Worm (Caenorhabditis elegans) whole organism, mixed stage, embryonic: ENCODE data around the gene F14H8.4.

Source experiments
- M03D4.4 ChIP-seq: sonication (generic microtip); optimal IDR thresholded peaks from 2 replicates; lab custom pipeline; 2017; ENCODE audit warnings: mild to moderate bottlenecking, missing genetic modification characterization, missing compliant biosample characterization
- bed-3 ChIP-seq: fragments of 200-800 bp; sonication (Bioruptor generic); optimal IDR thresholded peaks from 3 replicates; lab custom pipeline; 2018; ENCODE audit warnings: mild to moderate bottlenecking, missing genetic modification characterization, moderate library complexity, missing compliant biosample characterization
- blmp-1 ChIP-seq: fragments of 150-350 bp; optimal IDR thresholded peaks from 2 replicates; lab custom pipeline; 2014; ENCODE audit warnings: missing biosample characterization, missing genetic modification characterization
- ceh-39 ChIP-seq: fragments of 150-350 bp; optimal IDR thresholded peaks from 2 replicates; lab custom pipeline; 2014; ENCODE audit warnings: missing biosample characterization, missing genetic modification characterization
- ceh-43 ChIP-seq: fragments of 200-800 bp; sonication (Bioruptor generic); optimal IDR thresholded peaks from 2 replicates; lab custom pipeline; 2018; ENCODE audit warnings: mild to moderate bottlenecking, missing genetic modification characterization, moderate library complexity, missing compliant biosample characterization
- ceh-83 ChIP-seq: fragments of 200-800 bp; sonication (Bioruptor generic); optimal IDR thresholded peaks from 2 replicates; lab custom pipeline; 2018; ENCODE audit warnings: mild to moderate bottlenecking, missing genetic modification characterization, missing compliant biosample characterization
- ces-1 ChIP-seq: fragments of 150-350 bp; optimal IDR thresholded peaks from 2 replicates; lab custom pipeline; 2014; ENCODE audit warnings: missing biosample characterization, missing genetic modification reagents, missing genetic modification characterization
- cnd-1 ChIP-seq: fragments of 200-800 bp; sonication (Bioruptor generic); optimal IDR thresholded peaks from 2 replicates; lab custom pipeline; 2018; ENCODE audit warnings: mild to moderate bottlenecking, missing genetic modification characterization, missing compliant biosample characterization
- drap-1 ChIP-seq: fragments of 200-800 bp; sonication (Bioruptor generic); optimal IDR thresholded peaks from 3 replicates; lab custom pipeline; 2018; ENCODE audit warnings: mild to moderate bottlenecking, missing genetic modification characterization, missing compliant biosample characterization
- elt-1 ChIP-seq: sonication (generic microtip); optimal IDR thresholded peaks from 2 replicates; lab custom pipeline; 2017; ENCODE audit warnings: missing genetic modification characterization, mild to moderate bottlenecking, missing compliant biosample characterization, antibody characterized with exemption, moderate library complexity, borderline replicate concordance; ENCODE audit not compliant: insufficient read depth
- elt-3 ChIP-seq: fragments of 150-350 bp; optimal IDR thresholded peaks from 2 replicates; lab custom pipeline; 2014; ENCODE audit warnings: missing biosample characterization, missing genetic modification characterization
- flh-1 ChIP-seq: fragments of 200-800 bp; sonication (Bioruptor generic); optimal IDR thresholded peaks from 2 replicates; lab custom pipeline; 2018; ENCODE audit warnings: mild to moderate bottlenecking, missing genetic modification characterization, moderate library complexity, missing compliant biosample characterization
- ham-2 ChIP-seq: fragments of 200-800 bp; sonication (Bioruptor generic); optimal IDR thresholded peaks from 2 replicates; lab custom pipeline; 2018; ENCODE audit warnings: mild to moderate bottlenecking, missing genetic modification characterization, missing compliant biosample characterization
- hlh-1 ChIP-seq: fragments of 150-350 bp; optimal IDR thresholded peaks from 2 replicates; lab custom pipeline; 2014; ENCODE audit warnings: missing biosample characterization, missing genetic modification reagents, missing genetic modification characterization
- lin-13 ChIP-seq: fragments of 150-350 bp; optimal IDR thresholded peaks from 2 replicates; lab custom pipeline; 2014; ENCODE audit warnings: missing biosample characterization, missing genetic modification characterization
- lin-32 ChIP-seq: fragments of 200-800 bp; sonication (Bioruptor generic); optimal IDR thresholded peaks from 2 replicates; lab custom pipeline; 2018; ENCODE audit warnings: mild to moderate bottlenecking, missing genetic modification characterization, missing compliant biosample characterization
- lsy-2 ChIP-seq: fragments of 150-350 bp; optimal IDR thresholded peaks from 2 replicates; lab custom pipeline; 2014; ENCODE audit warnings: missing biosample characterization, missing genetic modification characterization
- mab-5 ChIP-seq: fragments of 150-350 bp; optimal IDR thresholded peaks from 2 replicates; lab custom pipeline; 2014; ENCODE audit warnings: missing biosample characterization, missing genetic modification characterization
- mep-1 ChIP-seq: fragments of 150-350 bp; optimal IDR thresholded peaks from 2 replicates; lab custom pipeline; 2017; ENCODE audit warnings: missing biosample characterization, missing genetic modification reagents, missing genetic modification characterization, inconsistent platforms
- mls-2 ChIP-seq: sonication (generic microtip); optimal IDR thresholded peaks from 2 replicates; lab custom pipeline; 2016; ENCODE audit warnings: mild to moderate bottlenecking, missing genetic modification characterization, moderate library complexity, missing compliant biosample characterization
- nhr-12 ChIP-seq: fragments of 150-350 bp; optimal IDR thresholded peaks from 2 replicates; lab custom pipeline; 2014; ENCODE audit warnings: missing biosample characterization, missing genetic modification characterization
- nhr-2 ChIP-seq: fragments of 150-350 bp; optimal IDR thresholded peaks from 2 replicates; lab custom pipeline; 2014; ENCODE audit warnings: missing biosample characterization, missing genetic modification characterization
- nhr-237 ChIP-seq: fragments of 150-350 bp; optimal IDR thresholded peaks from 2 replicates; lab custom pipeline; 2014; ENCODE audit warnings: missing biosample characterization, missing genetic modification characterization
- nhr-28 ChIP-seq: fragments of 150-350 bp; optimal IDR thresholded peaks from 2 replicates; lab custom pipeline; 2014; ENCODE audit warnings: missing biosample characterization, missing genetic modification characterization
- nhr-76 ChIP-seq: sonication (generic microtip); optimal IDR thresholded peaks from 2 replicates; lab custom pipeline; 2017; ENCODE audit warnings: missing biosample characterization, missing genetic modification characterization
- pha-4 ChIP-seq: fragments of 150-350 bp; optimal IDR thresholded peaks from 2 replicates; lab custom pipeline; 2018; ENCODE audit warnings: missing biosample characterization, missing genetic modification reagents, missing genetic modification characterization
- sem-2 ChIP-seq: fragments of 200-800 bp; sonication (Bioruptor generic); optimal IDR thresholded peaks from 2 replicates; lab custom pipeline; 2018; ENCODE audit warnings: mild to moderate bottlenecking, missing genetic modification characterization, missing compliant biosample characterization
- snpc-4 ChIP-seq: fragments of 150-350 bp; optimal IDR thresholded peaks from 2 replicates; lab custom pipeline; 2014; ENCODE audit warnings: missing biosample characterization, missing genetic modification characterization
- sptf-1 ChIP-seq: sonication (generic microtip); optimal IDR thresholded peaks from 2 replicates; lab custom pipeline; 2017; ENCODE audit warnings: mild to moderate bottlenecking, missing genetic modification characterization, moderate library complexity, missing compliant biosample characterization
- tbx-8 ChIP-seq: fragments of 200-800 bp; sonication (Bioruptor generic); optimal IDR thresholded peaks from 2 replicates; lab custom pipeline; 2018; ENCODE audit warnings: mild to moderate bottlenecking, missing genetic modification characterization, moderate library complexity, missing compliant biosample characterization
- unc-120 ChIP-seq: sonication (generic microtip); optimal IDR thresholded peaks from 2 replicates; lab custom pipeline; 2017; ENCODE audit warnings: missing genetic modification characterization, missing compliant biosample characterization; ENCODE audit not compliant: poor library complexity, severe bottlenecking
- unc-39 ChIP-seq: fragments of 150-350 bp; optimal IDR thresholded peaks from 2 replicates; lab custom pipeline; 2014; ENCODE audit warnings: missing biosample characterization, missing genetic modification characterization
- unc-62 ChIP-seq: fragments of 150-350 bp; optimal IDR thresholded peaks from 2 replicates; lab custom pipeline; 2014; ENCODE audit warnings: missing biosample characterization, missing genetic modification reagents, missing genetic modification characterization
- zip-8 ChIP-seq: fragments of 150-350 bp; optimal IDR thresholded peaks from 2 replicates; lab custom pipeline; 2014; ENCODE audit warnings: missing biosample characterization, missing genetic modification characterization
- ztf-11 ChIP-seq: fragments of 150-350 bp; optimal IDR thresholded peaks from 2 replicates; lab custom pipeline; 2014; ENCODE audit warnings: missing biosample characterization, missing genetic modification characterization

Gene F14H8.4

DNA sequence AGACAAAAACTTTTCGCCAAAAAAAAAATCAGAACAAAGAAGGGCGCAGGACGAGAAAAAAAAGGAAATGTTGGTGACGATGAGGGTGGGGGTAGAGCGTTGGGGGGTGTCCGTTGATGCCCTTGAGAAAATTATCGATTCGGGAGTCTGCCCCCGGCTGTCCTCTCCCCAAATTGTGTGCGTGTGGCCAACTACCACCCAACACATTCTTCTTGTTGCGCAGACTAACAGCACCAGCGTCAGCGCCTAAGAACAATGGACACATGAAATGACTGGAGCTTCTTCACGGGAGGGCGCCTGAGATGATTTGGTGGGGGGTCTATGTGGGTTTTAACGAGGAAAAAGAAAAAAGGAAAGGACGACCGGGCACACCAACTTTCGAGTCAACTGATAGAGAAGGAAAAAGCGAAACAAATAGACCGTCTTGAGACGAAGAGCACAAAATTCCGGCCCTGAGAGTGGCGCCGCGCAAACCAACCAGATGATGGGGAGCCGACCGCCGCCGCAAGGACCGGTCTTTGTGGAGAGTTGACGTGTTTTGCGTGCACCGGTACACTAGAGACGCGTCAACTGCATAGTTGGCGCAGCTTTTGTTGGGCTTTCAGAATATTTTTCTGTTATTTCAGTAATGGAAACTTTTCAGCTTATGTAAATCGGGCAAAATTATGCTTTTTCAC lies 41.6 kb downstream of the F14H8.4 start, which contains the start of gene C25D7.9:
TSS of gene C25D7.9 (plus strand) at position 68 of the 677 bp plus-strand sequence.
- TF ChIP-seq drap-1 (GFP tag; lab: Kevin White, UChicago): peak; percentile 55
- no peak for TF ChIP-seq lin-32 (GFP tag; lab: Kevin White, UChicago)
- peak; percentile 24 for TF ChIP-seq sptf-1
- TF ChIP-seq ces-1 (GFP tag; lab: Kevin White, UChicago): peak; percentile 8
- TF ChIP-seq nhr-12: no peak
- TF ChIP-seq tbx-8: no peak
- TF ChIP-seq unc-39: no peak
- TF ChIP-seq flh-1 (GFP tag; lab: Kevin White, UChicago): no peak
- no peak for TF ChIP-seq elt-1 (tag; lab: Kevin White, UChicago)
- no peak for TF ChIP-seq ceh-83 (GFP tag; lab: Kevin White, UChicago)
- no peak for TF ChIP-seq ceh-43 (GFP tag; lab: Kevin White, UChicago)
- no peak for TF ChIP-seq nhr-76
- no peak for TF ChIP-seq hlh-1 (tag; lab: Kevin White, UChicago)
- TF ChIP-seq zip-8 (tag; lab: Kevin White, UChicago): no peak
- TF ChIP-seq nhr-237 (tag; lab: Kevin White, UChicago): no peak
- no peak for TF ChIP-seq pha-4 (tag; lab: Kevin White, UChicago)
- TF ChIP-seq blmp-1 (tag; lab: Kevin White, UChicago): no peak
- no peak for TF ChIP-seq unc-62 (GFP tag; lab: Kevin White, UChicago)
- no peak for TF ChIP-seq cnd-1 (tag; lab: Kevin White, UChicago)
- no peak for TF ChIP-seq elt-3 (tag; lab: Kevin White, UChicago)
- TF ChIP-seq sem-2 (GFP tag; lab: Kevin White, UChicago): no peak
- no peak for TF ChIP-seq snpc-4 (tag; lab: Kevin White, UChicago)
- TF ChIP-seq lin-13: no peak
- TF ChIP-seq mls-2 (tag; lab: Kevin White, UChicago): peak; percentile 51
- peak; percentile 20 for TF ChIP-seq ceh-39 (tag; lab: Kevin White, UChicago)
- no peak for TF ChIP-seq nhr-28 (tag; lab: Kevin White, UChicago)
- no peak for TF ChIP-seq ztf-11 (tag; lab: Kevin White, UChicago)
- TF ChIP-seq M03D4.4: no peak
- TF ChIP-seq unc-120: no peak
- no peak for TF ChIP-seq bed-3
- TF ChIP-seq nhr-2 (tag; lab: Kevin White, UChicago): peak; percentile 77
- peak; percentile 13 for TF ChIP-seq mep-1 (tag; lab: Kevin White, UChicago)
- no peak for TF ChIP-seq ham-2 (GFP tag; lab: Kevin White, UChicago)
- no peak for TF ChIP-seq lsy-2 (tag; lab: Kevin White, UChicago)
- no peak for TF ChIP-seq mab-5 (tag; lab: Kevin White, UChicago)

DNA sequence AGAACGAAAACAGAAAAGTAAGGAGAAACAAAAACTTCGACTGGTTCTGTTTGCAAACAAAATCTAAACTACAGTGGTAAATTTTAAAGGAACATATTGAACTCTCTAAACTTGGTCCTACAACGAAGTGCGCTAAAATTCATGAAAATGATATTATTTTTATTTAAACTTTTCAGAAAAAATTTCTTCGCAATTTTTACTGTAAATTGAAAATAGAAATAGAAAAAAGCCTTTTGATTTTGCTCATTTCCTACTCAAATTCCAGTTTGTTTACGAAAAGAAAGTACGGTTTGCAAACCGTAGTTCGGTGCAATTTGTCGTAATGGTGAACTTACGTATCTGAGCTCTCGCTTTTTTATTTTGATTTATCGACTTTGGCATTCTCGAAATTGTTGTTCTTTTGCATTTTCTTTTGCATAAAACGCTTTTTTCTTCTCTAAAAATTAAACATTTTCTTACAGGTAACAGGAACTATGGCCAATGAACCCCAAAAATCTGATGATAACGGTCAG lies 42.2 kb downstream of the F14H8.4 start, which contains the start of gene otub-1:
TSS of gene otub-1 (plus strand) at position 462 of the 512 bp plus-strand sequence.
- TF ChIP-seq nhr-12 (no peak), ceh-83 (GFP tag; lab: Kevin White, UChicago) (no peak), ceh-43 (GFP tag; lab: Kevin White, UChicago) (no peak), nhr-76 (no peak), sem-2 (GFP tag; lab: Kevin White, UChicago) (no peak), ces-1 (GFP tag; lab: Kevin White, UChicago) (no peak), M03D4.4 (no peak), unc-39 (no peak), sptf-1 (no peak), bed-3 (no peak), elt-1 (tag; lab: Kevin White, UChicago) (no peak), drap-1 (GFP tag; lab: Kevin White, UChicago) (no peak), lin-13 (no peak), lsy-2 (tag; lab: Kevin White, UChicago) (no peak)

DNA sequence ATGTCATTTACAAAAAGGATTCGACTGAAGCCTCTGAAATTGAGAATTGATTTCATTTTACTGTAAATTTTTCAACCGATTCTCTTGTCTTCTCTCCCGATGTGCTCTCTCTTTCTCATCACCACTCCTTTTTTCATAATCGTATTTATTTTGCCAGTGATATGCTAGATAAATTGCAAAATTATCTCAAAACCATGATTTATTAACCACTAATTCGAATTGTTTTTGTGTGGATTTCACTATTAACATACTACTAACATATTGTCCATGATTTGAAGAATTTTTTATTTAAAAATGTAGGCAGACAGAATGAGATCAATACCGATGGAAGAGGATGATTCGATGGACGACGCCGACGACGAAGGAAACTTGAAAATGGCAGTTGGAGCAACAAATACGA lies 43.5 kb downstream of the F14H8.4 start, which contains the start of gene C25D7.10:
TSS of gene C25D7.10 (plus strand) at position 301 of the 400 bp plus-strand sequence.
- TF ChIP-seq lsy-2 (tag; lab: Kevin White, UChicago): no peak
- no peak for TF ChIP-seq mep-1 (tag; lab: Kevin White, UChicago)
- no peak for TF ChIP-seq nhr-28 (tag; lab: Kevin White, UChicago)
- TF ChIP-seq sptf-1: no peak
- TF ChIP-seq pha-4 (tag; lab: Kevin White, UChicago): no peak
- TF ChIP-seq unc-39: no peak
- TF ChIP-seq drap-1 (GFP tag; lab: Kevin White, UChicago): no peak
- TF ChIP-seq tbx-8: no peak
- no peak for TF ChIP-seq hlh-1 (tag; lab: Kevin White, UChicago)
- no peak for TF ChIP-seq unc-62 (GFP tag; lab: Kevin White, UChicago)
- no peak for TF ChIP-seq zip-8 (tag; lab: Kevin White, UChicago)
- no peak for TF ChIP-seq flh-1 (GFP tag; lab: Kevin White, UChicago)
- no peak for TF ChIP-seq ceh-43 (GFP tag; lab: Kevin White, UChicago)
- TF ChIP-seq elt-3 (tag; lab: Kevin White, UChicago): no peak
- no peak for TF ChIP-seq nhr-76
- no peak for TF ChIP-seq mls-2 (tag; lab: Kevin White, UChicago)
- no peak for TF ChIP-seq ham-2 (GFP tag; lab: Kevin White, UChicago)
- TF ChIP-seq nhr-12: no peak
- TF ChIP-seq nhr-2 (tag; lab: Kevin White, UChicago): no peak
